Fruit fly (Drosophila melanogaster) whole organism, embryonic: ENCODE results near the gene CheB74a.

Experiments
- Adf1 ChIP-seq: fragments of 200-800 bp; sonication (Bioruptor generic); IDR thresholded peaks from 2 replicates; pipeline ENCODE4 v1.3.6; 2022; ENCODE audit warnings: missing biosample characterization, missing genetic modification characterization
- CG10209 ChIP-seq: fragments of 200-800 bp; sonication (Bioruptor generic); optimal IDR thresholded peaks from 3 replicates; lab custom pipeline; 2017; ENCODE audit warnings: missing biosample characterization, mild to moderate bottlenecking, missing genetic modification characterization, missing genetic modification reagents
- CG10959 ChIP-seq: fragments of 200-800 bp; sonication (Bioruptor generic); IDR thresholded peaks from 2 replicates; pipeline ENCODE4 v1.3.6; 2022; ENCODE audit warnings: missing biosample characterization, missing genetic modification characterization
- CG11398 ChIP-seq: fragments of 200-800 bp; sonication (Bioruptor generic); optimal IDR thresholded peaks from 2 replicates; lab custom pipeline; 2016; ENCODE audit warnings: missing biosample characterization, missing genetic modification characterization
- CG11504 ChIP-seq: fragments of 200-800 bp; sonication (Bioruptor generic); optimal IDR thresholded peaks from 3 replicates; lab custom pipeline; 2019; ENCODE audit warnings: missing biosample characterization, mild to moderate bottlenecking, missing genetic modification characterization, moderate library complexity
- CG12942 ChIP-seq: fragments of 200-800 bp; sonication (Bioruptor generic); optimal IDR thresholded peaks from 3 replicates; lab custom pipeline; 2016; ENCODE audit warnings: missing biosample characterization, missing genetic modification characterization
- CG1529 ChIP-seq: fragments of 200-800 bp; sonication (Bioruptor generic); optimal IDR thresholded peaks from 3 replicates; lab custom pipeline; 2018; ENCODE audit warnings: missing biosample characterization, missing genetic modification characterization
- CG15479 ChIP-seq: fragments of 200-800 bp; sonication (Bioruptor generic); optimal IDR thresholded peaks from 3 replicates; lab custom pipeline; 2019; ENCODE audit warnings: missing biosample characterization, mild to moderate bottlenecking, missing genetic modification characterization, moderate library complexity
- CG2889 ChIP-seq: fragments of 200-800 bp; sonication (Bioruptor generic); IDR thresholded peaks from 3 replicates; pipeline ENCODE4 v1.3.6; 2022; ENCODE audit warnings: missing biosample characterization, missing genetic modification characterization
- CG34224 ChIP-seq: fragments of 200-800 bp; sonication (Bioruptor generic); IDR thresholded peaks from 3 replicates; pipeline ENCODE4 v1.3.6; 2022; ENCODE audit warnings: missing biosample characterization, missing genetic modification characterization; ENCODE audit not compliant: partially characterized antibody
- CG6765 ChIP-seq: fragments of 200-800 bp; sonication (Bioruptor generic); optimal IDR thresholded peaks from 3 replicates; lab custom pipeline; 2017; ENCODE audit warnings: missing biosample characterization, mild to moderate bottlenecking, missing genetic modification characterization
- CG6791 ChIP-seq: fragments of 200-800 bp; sonication (Bioruptor generic); IDR thresholded peaks from 3 replicates; pipeline ENCODE4 v1.3.6; 2022; ENCODE audit warnings: missing biosample characterization, missing genetic modification characterization; ENCODE audit not compliant: partially characterized antibody
- CG6813 ChIP-seq: fragments of 200-800 bp; sonication (Bioruptor generic); optimal IDR thresholded peaks from 2 replicates; lab custom pipeline; 2017; ENCODE audit warnings: missing biosample characterization, missing genetic modification characterization, mild to moderate bottlenecking, moderate library complexity, missing genetic modification reagents
- Dip2 ChIP-seq: fragments of 200-800 bp; sonication (Bioruptor generic); IDR thresholded peaks from 2 replicates; pipeline ENCODE4 v1.3.6; 2022; ENCODE audit warnings: missing biosample characterization, missing genetic modification characterization
- Dll ChIP-seq: fragments of 200-800 bp; sonication (Bioruptor generic); IDR thresholded peaks from 4 replicates; pipeline ENCODE4 v1.3.6; 2022; ENCODE audit warnings: missing biosample characterization, missing genetic modification characterization; ENCODE audit not compliant: partially characterized antibody
- H15 ChIP-seq: fragments of 200-800 bp; sonication (Bioruptor generic); IDR thresholded peaks from 3 replicates; pipeline ENCODE4 v1.3.6; 2022; ENCODE audit warnings: missing biosample characterization, missing genetic modification characterization
- H2.0 ChIP-seq: fragments of 200-800 bp; sonication (Bioruptor generic); IDR thresholded peaks from 2 replicates; pipeline ENCODE4 v1.3.6; 2022; ENCODE audit warnings: missing biosample characterization, missing genetic modification characterization
- HLH3B ChIP-seq: fragments of 200-800 bp; sonication (Bioruptor generic); IDR thresholded peaks from 2 replicates; pipeline ENCODE4 v1.3.6; 2022; ENCODE audit warnings: missing biosample characterization, missing genetic modification characterization
- Hand ChIP-seq: fragments of 200-800 bp; sonication (Bioruptor generic); optimal IDR thresholded peaks from 2 replicates; lab custom pipeline; 2017; ENCODE audit warnings: mild to moderate bottlenecking, missing biosample characterization, missing genetic modification reagents, missing genetic modification characterization
- Hr51 ChIP-seq, 2 experiments: fragments of 200-800 bp; sonication (Bioruptor generic); optimal IDR thresholded peaks; 2 replicates in 1 of 2; 3 replicates in 1 of 2; lab custom pipeline; 2016 to 2018; ENCODE audit warnings: missing biosample characterization in 2 of 2, missing genetic modification characterization in 2 of 2, mild to moderate bottlenecking in 1 of 2, moderate library complexity in 1 of 2
- Mad ChIP-seq: fragments of 200-800 bp; sonication (Bioruptor generic); optimal IDR thresholded peaks from 2 replicates; lab custom pipeline; 2016; ENCODE audit warnings: missing biosample characterization, missing genetic modification characterization
- Optix ChIP-seq: fragments of 200-800 bp; sonication (Bioruptor generic); IDR thresholded peaks from 3 replicates; pipeline ENCODE4 v1.3.6; 2022; ENCODE audit warnings: missing biosample characterization, missing genetic modification characterization
- PHDP ChIP-seq: fragments of 200-800 bp; sonication (Bioruptor generic); optimal IDR thresholded peaks from 3 replicates; lab custom pipeline; 2018; ENCODE audit warnings: missing biosample characterization, mild to moderate bottlenecking, missing genetic modification characterization, moderate library complexity
- Poxn ChIP-seq: fragments of 200-800 bp; sonication (Bioruptor generic); IDR thresholded peaks from 2 replicates; pipeline ENCODE4 v1.3.6; 2022; ENCODE audit warnings: missing biosample characterization, missing genetic modification characterization
- Ravus ChIP-seq: fragments of 200-800 bp; sonication (Bioruptor generic); IDR thresholded peaks from 2 replicates; pipeline ENCODE4 v1.3.6; 2022; ENCODE audit warnings: missing biosample characterization, missing genetic modification characterization
- YL-1 ChIP-seq: fragments of 200-800 bp; sonication (Bioruptor generic); optimal IDR thresholded peaks from 3 replicates; lab custom pipeline; 2017; ENCODE audit warnings: missing biosample characterization, mild to moderate bottlenecking, missing genetic modification characterization
- amos ChIP-seq: fragments of 200-800 bp; sonication (Bioruptor generic); IDR thresholded peaks from 2 replicates; pipeline ENCODE4 v1.3.6; 2022; ENCODE audit warnings: missing biosample characterization, missing genetic modification characterization; ENCODE audit not compliant: partially characterized antibody
- az2 ChIP-seq: fragments of 200-800 bp; sonication (Bioruptor generic); optimal IDR thresholded peaks from 3 replicates; lab custom pipeline; 2016; ENCODE audit warnings: missing biosample characterization, missing genetic modification characterization
- chif ChIP-seq, 2 experiments: fragments of 200-800 bp; sonication (Bioruptor generic); optimal IDR thresholded peaks; 3 replicates each; lab custom pipeline; 2016; ENCODE audit warnings: missing biosample characterization in 2 of 2, missing genetic modification characterization in 2 of 2
- chm ChIP-seq: fragments of 200-800 bp; sonication (Bioruptor generic); IDR thresholded peaks from 2 replicates; pipeline ENCODE4 v1.3.6; 2022; ENCODE audit warnings: missing biosample characterization, missing genetic modification characterization
- crol ChIP-seq: fragments of 200-800 bp; sonication (Bioruptor generic); IDR thresholded peaks from 2 replicates; pipeline ENCODE4 v1.3.6; 2022; ENCODE audit warnings: missing biosample characterization, missing genetic modification characterization
- dan ChIP-seq: fragments of 200-800 bp; sonication (Bioruptor generic); IDR thresholded peaks from 2 replicates; pipeline ENCODE4 v1.3.6; 2022; ENCODE audit warnings: missing biosample characterization, missing genetic modification characterization
- dm ChIP-seq: fragments of 200-800 bp; sonication (Bioruptor generic); optimal IDR thresholded peaks from 3 replicates; lab custom pipeline; 2016; ENCODE audit warnings: missing biosample characterization, missing genetic modification characterization
- dmrt99B ChIP-seq: fragments of 200-800 bp; sonication (Bioruptor generic); optimal IDR thresholded peaks from 2 replicates; lab custom pipeline; 2018; ENCODE audit warnings: missing biosample characterization, mild to moderate bottlenecking, missing genetic modification characterization, moderate library complexity
- dysf ChIP-seq: fragments of 200-800 bp; sonication (Bioruptor generic); IDR thresholded peaks from 3 replicates; pipeline ENCODE4 v1.3.6; 2022; ENCODE audit warnings: missing biosample characterization, missing genetic modification characterization
- fd3F ChIP-seq: fragments of 200-800 bp; sonication (Bioruptor generic); optimal IDR thresholded peaks from 2 replicates; lab custom pipeline; 2018; ENCODE audit warnings: missing biosample characterization, mild to moderate bottlenecking, missing genetic modification characterization, moderate library complexity
- ftz-f1 ChIP-seq: fragments of 200-800 bp; sonication (Bioruptor generic); optimal IDR thresholded peaks from 2 replicates; lab custom pipeline; 2016; ENCODE audit warnings: missing biosample characterization, missing genetic modification characterization
- gt ChIP-seq: fragments of 200-800 bp; sonication (Bioruptor generic); IDR thresholded peaks from 2 replicates; pipeline ENCODE4 v1.3.6; 2022; ENCODE audit warnings: missing biosample characterization, missing genetic modification characterization
- hb ChIP-seq: fragments of 200-800 bp; sonication (Bioruptor generic); IDR thresholded peaks from 3 replicates; pipeline ENCODE4 v1.3.6; 2022; ENCODE audit warnings: missing biosample characterization, missing genetic modification characterization; ENCODE audit not compliant: partially characterized antibody
- hth ChIP-seq: fragments of >200 bp; optimal IDR thresholded peaks from 2 replicates; lab custom pipeline; 2017; ENCODE audit warnings: inconsistent platforms
- jigr1 ChIP-seq: fragments of 200-800 bp; sonication (Bioruptor generic); IDR thresholded peaks from 3 replicates; pipeline ENCODE4 v1.3.6; 2022; ENCODE audit warnings: missing biosample characterization, missing genetic modification characterization
- nerfin-2 ChIP-seq: fragments of 200-800 bp; sonication (Bioruptor generic); IDR thresholded peaks from 2 replicates; pipeline ENCODE4 v1.3.6; 2022; ENCODE audit warnings: missing biosample characterization, missing genetic modification characterization; ENCODE audit not compliant: partially characterized antibody
- pan ChIP-seq, 4 experiments: fragments of >200 bp in 3 of 4; fragments of 200-800 bp in 1 of 4; sonication (Bioruptor generic) in 1 of 4; optimal IDR thresholded peaks in 3 of 4; IDR thresholded peaks in 1 of 4; 2 replicates each; pipeline versions ENCODE4 v1.3.6 to Lab custom; 2017 to 2022; ENCODE audit warnings: missing biosample characterization in 2 of 4, missing genetic modification characterization in 2 of 4, mixed read lengths in 1 of 4
- sc ChIP-seq, 3 experiments: fragments of >200 bp in 2 of 3; fragments of 200-800 bp in 1 of 3; sonication (Bioruptor generic) in 1 of 3; optimal IDR thresholded peaks; 2 replicates in 2 of 3; 3 replicates in 1 of 3; lab custom pipeline; 2017; ENCODE audit warnings: mild to moderate bottlenecking in 1 of 3, missing biosample characterization in 1 of 3, missing genetic modification characterization in 1 of 3, missing genetic modification reagents in 1 of 3
- sna ChIP-seq: fragments of 200-800 bp; sonication (Bioruptor generic); IDR thresholded peaks from 2 replicates; pipeline ENCODE4 v1.3.6; 2022; ENCODE audit warnings: missing biosample characterization, missing genetic modification characterization; ENCODE audit not compliant: partially characterized antibody
- unc-4 ChIP-seq: fragments of 200-800 bp; sonication (Bioruptor generic); IDR thresholded peaks from 2 replicates; pipeline ENCODE4 v1.3.6; 2022; ENCODE audit warnings: missing biosample characterization, missing genetic modification characterization; ENCODE audit not compliant: partially characterized antibody
- yki ChIP-seq: fragments of >200 bp; optimal IDR thresholded peaks from 3 replicates; lab custom pipeline; 2018

CheB74a gene

DNA sequence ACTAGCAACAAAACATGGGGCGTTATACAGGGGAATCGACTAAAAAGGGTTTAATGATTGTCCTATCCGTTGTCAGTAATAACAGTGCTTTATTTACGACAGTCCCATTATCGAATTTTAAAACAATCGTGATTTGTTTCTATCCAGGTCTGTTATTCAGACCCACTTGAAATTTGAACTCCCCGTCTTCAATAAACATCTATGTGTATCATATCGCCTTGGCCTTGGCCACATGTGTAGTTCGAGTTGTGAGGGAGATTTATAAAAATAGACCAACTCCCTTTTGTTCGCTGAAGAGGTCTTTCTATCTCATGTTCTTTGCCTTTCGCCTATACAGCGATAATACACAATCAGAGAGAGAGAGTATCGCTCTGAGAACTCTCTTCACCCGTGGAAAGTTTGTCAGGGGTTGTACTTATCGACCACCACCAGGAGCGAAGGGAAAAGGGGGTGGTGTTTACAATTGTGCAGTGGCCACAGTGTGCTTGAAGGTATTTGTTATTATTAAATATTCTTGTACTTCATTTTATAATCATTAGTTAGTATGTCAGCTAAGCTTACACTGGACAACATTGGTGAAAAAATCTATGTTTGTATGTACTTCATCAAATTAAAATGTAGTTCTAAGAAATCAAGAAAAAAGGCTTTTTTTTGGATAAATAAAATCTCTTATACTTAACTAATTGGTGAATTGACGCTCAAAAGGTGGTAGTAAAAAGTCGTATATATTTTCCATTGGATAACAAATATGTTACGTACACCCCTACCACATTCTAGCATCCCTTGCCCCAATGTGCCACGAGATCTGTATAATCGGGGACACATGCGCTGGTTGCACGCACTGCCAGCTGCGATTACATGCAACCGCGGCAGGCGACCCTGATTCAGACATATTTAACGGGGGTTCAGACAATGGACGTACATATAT, 37.8 kb upstream of the CheB74a start (continued):
- TF ChIP-seq gt (GFP tag; lab: Robert Waterston, UW) (peak; percentile 46), az2 (GFP tag; lab: Kevin White, UChicago) (peak; percentile 79), PHDP (tag; lab: Kevin White, UChicago) (peak; percentile 61), CG10209 (peak; percentile 82), sc (optimal IDR thresholded peaks at IDR 0.05; lab: Kevin White, UChicago) (no peak), sc (GFP tag; optimal IDR thresholded peaks at IDR 0.05; lab: Kevin White, UChicago) (peak; percentile 89), yki (lab: Kevin White, UChicago) (no peak), H2.0 (peak; percentile 48), hb (GFP tag; lab: Robert Waterston, UW) (no peak), Optix (GFP tag; lab: Robert Waterston, UW) (no peak), chif (GFP tag; optimal IDR thresholded peaks at IDR 0.05; lab: Kevin White, UChicago) (peak; percentile 57 to 80), Dll (no peak), crol (GFP tag; lab: Robert Waterston, UW) (peak; percentile 88), CG15479 (GFP tag; lab: Kevin White, UChicago) (peak; percentile 63), CG10959 (GFP tag; lab: Robert Waterston, UW) (peak; percentile 70), dmrt99B (tag; lab: Kevin White, UChicago) (peak; percentile 87), fd3F (no peak), Dip2 (GFP tag; lab: Robert Waterston, UW) (no peak), ftz-f1 (GFP tag; lab: Kevin White, UChicago) (no peak), amos (GFP tag; lab: Robert Waterston, UW) (no peak), Ravus (GFP tag; lab: Robert Waterston, UW) (no peak), jigr1 (GFP tag; lab: Robert Waterston, UW) (peak; percentile 35; the same call in 1 of the 3 replicates), dysf (GFP tag; lab: Robert Waterston, UW) (peak; percentile 69; the same call in 2 of the 3 replicates), CG34224 (GFP tag; lab: Robert Waterston, UW) (no peak), hth (no peak), chm (GFP tag; lab: Robert Waterston, UW) (peak; percentile 31; the same call in 1 of the 2 replicates), CG6765 (GFP tag; lab: Kevin White, UChicago) (no peak), CG6813 (GFP tag; lab: Kevin White, UChicago) (peak; percentile 74), CG2889 (GFP tag; lab: Robert Waterston, UW) (no peak), Hr51 (GFP tag; optimal IDR thresholded peaks at IDR 0.05; lab: Kevin White, UChicago) (peak; percentile 22 to 76), CG6791 (peak; percentile 40; the same call in 1 of the 3 replicates), Mad (GFP tag; lab: Kevin White, UChicago) (peak; percentile 45), Poxn (GFP tag; lab: Robert Waterston, UW) (no peak), pan (optimal IDR thresholded peaks at IDR 0.05; lab: Kevin White, UChicago) (no peak), pan (GFP tag; optimal IDR thresholded peaks at IDR 0.05 in 1 of 2, IDR thresholded peaks at IDR 0.05 in 1 of 2) (peak in 1 of 2 experiments; percentile 37), CG11504 (tag; lab: Kevin White, UChicago) (peak; percentile 87), sna (no peak), unc-4 (GFP tag; lab: Robert Waterston, UW) (no peak), H15 (GFP tag; lab: Robert Waterston, UW) (peak; percentile 64; the same call in 1 of the 3 replicates), YL-1 (GFP tag; lab: Kevin White, UChicago) (peak; percentile 46), CG1529 (GFP tag; lab: Kevin White, UChicago) (peak; percentile 88), dm (GFP tag; lab: Kevin White, UChicago) (peak; percentile 60), nerfin-2 (GFP tag; lab: Robert Waterston, UW) (no peak), Hand (GFP tag; lab: Kevin White, UChicago) (peak; percentile 36), dan (GFP tag; lab: Robert Waterston, UW) (peak; percentile 73), HLH3B (GFP tag; lab: Robert Waterston, UW) (peak; percentile 64), CG11398 (GFP tag; lab: Kevin White, UChicago) (no peak), CG12942 (GFP tag; lab: Kevin White, UChicago) (peak; percentile 35), Adf1 (GFP tag; lab: Robert Waterston, UW) (no peak)
